Fruit fly (Drosophila melanogaster): ENCODE data around the gene CG7720.

The CG7720 gene

DNA sequence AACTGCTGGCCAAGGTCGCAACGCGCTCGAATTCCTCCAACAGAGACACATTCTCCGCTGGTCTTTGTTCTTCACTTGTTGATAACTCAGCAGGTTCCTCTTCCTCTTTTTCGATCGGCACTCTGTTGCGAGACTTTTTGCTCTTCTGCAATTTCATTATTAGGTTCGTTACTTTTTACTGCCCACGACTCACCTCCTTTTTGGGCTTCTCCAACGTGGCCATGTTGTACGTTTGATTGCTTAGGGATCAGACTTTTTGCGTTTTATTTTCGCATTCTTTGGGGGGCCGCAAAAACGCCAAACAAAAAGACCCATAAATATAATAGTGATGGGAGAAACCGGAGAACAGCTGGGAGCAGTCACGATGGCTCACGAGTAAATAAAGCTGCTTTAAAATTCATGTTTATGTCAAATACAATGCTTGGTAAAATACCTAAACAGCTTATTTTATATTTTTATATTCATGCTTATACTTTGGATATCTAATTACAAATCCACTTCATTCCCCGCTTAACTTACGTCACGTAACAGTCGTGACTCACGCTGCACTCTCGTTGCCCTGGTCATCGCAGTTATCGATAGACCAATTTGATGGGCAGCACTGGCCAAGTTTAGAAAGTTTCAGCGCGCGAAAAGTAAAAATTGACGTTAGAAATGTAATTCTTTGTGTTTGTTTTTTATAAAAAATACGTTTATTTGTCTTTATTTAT is 36.3 kb downstream of the CG7720 start, which contains the start of gene Epg5 (continued):
- no peak for TF ChIP-seq D (optimal IDR thresholded peaks at IDR 0.05)
- no peak for TF ChIP-seq D (GFP tag; optimal IDR thresholded peaks at IDR 0.05)
- no peak; the same call in 2 of the 3 replicates for TF ChIP-seq CG11560 (tag; IDR thresholded peaks at IDR 0.05)
- TF ChIP-seq CG13287 (GFP tag; IDR thresholded peaks at IDR 0.05; ENCODE audit: partially characterized antibody) = peak; percentile 99
- peak; percentile 65 for TF ChIP-seq Xrp1 (GFP tag; IDR thresholded peaks at IDR 0.05)
- no peak for TF ChIP-seq dan (GFP tag; IDR thresholded peaks at IDR 0.05)
- peak; percentile 65 for TF ChIP-seq Bteb2 (GFP tag; optimal IDR thresholded peaks at IDR 0.05)
- no peak for TF ChIP-seq mirr (GFP tag; optimal IDR thresholded peaks at IDR 0.05)
- TF ChIP-seq chm (GFP tag; IDR thresholded peaks at IDR 0.05) = no peak
- TF ChIP-seq CG33213 (GFP tag; optimal IDR thresholded peaks at IDR 0.05) = peak; percentile 45
- no peak for TF ChIP-seq CG15011 (GFP tag; optimal IDR thresholded peaks at IDR 0.05)
- peak; percentile 98 for TF ChIP-seq BEAF-32 (GFP tag; optimal IDR thresholded peaks at IDR 0.05)
- peak; percentile 53 for TF ChIP-seq vvl (GFP tag; IDR thresholded peaks at IDR 0.05)
- TF ChIP-seq NFAT (GFP tag; IDR thresholded peaks at IDR 0.05) = peak; percentile 83
- no peak; the same call in 2 of the 3 replicates for TF ChIP-seq CG11093 (GFP tag; IDR thresholded peaks at IDR 0.05)
- peak; percentile 80 for TF ChIP-seq Dbx (GFP tag; IDR thresholded peaks at IDR 0.05)
- TF ChIP-seq chinmo (GFP tag; IDR thresholded peaks at IDR 0.05; ENCODE audit: partially characterized antibody) = peak; percentile 88; the same call in 3 of the 4 replicates
- peak; percentile 98 for TF ChIP-seq hbn (GFP tag; IDR thresholded peaks at IDR 0.05; ENCODE audit: partially characterized antibody)
- TF ChIP-seq pan (optimal IDR thresholded peaks at IDR 0.05) = no peak
- TF ChIP-seq pan (GFP tag; optimal IDR thresholded peaks at IDR 0.05 in 1 of 2, IDR thresholded peaks at IDR 0.05 in 1 of 2) = peak in 1 of 2 experiments; percentile 56
- peak; percentile 78 for TF ChIP-seq ato (GFP tag; IDR thresholded peaks at IDR 0.05; ENCODE audit: partially characterized antibody)
- peak; percentile 9 for TF ChIP-seq gcm2 (GFP tag; optimal IDR thresholded peaks at IDR 0.05)
- TF ChIP-seq inv (GFP tag; IDR thresholded peaks at IDR 0.05; ENCODE audit: partially characterized antibody) = peak; percentile 98
- peak; percentile 57 for TF ChIP-seq Bdp1 (GFP tag; optimal IDR thresholded peaks at IDR 0.05)
- TF ChIP-seq pnt (GFP tag; optimal IDR thresholded peaks at IDR 0.05) = peak; percentile 69
- TF ChIP-seq Sox100B (GFP tag; optimal IDR thresholded peaks at IDR 0.05) = no peak
- TF ChIP-seq CG2875 (GFP tag; optimal IDR thresholded peaks at IDR 0.05) = no peak
- no peak for TF ChIP-seq twi (tag; optimal IDR thresholded peaks at IDR 0.05)
- TF ChIP-seq da (GFP tag; optimal IDR thresholded peaks at IDR 0.05) = no peak
- TF ChIP-seq Aef1 (GFP tag; IDR thresholded peaks at IDR 0.05) = peak; percentile 72
- peak; percentile 73 for TF ChIP-seq az2 (GFP tag; optimal IDR thresholded peaks at IDR 0.05)
- no peak for TF ChIP-seq eve (GFP tag; optimal IDR thresholded peaks at IDR 0.05)
- TF ChIP-seq Lhr (GFP tag; optimal IDR thresholded peaks at IDR 0.05) = peak; percentile 29
- TF ChIP-seq jumu (GFP tag; optimal IDR thresholded peaks at IDR 0.05) = peak; percentile 61
- no peak for TF ChIP-seq Oaz (GFP tag; IDR thresholded peaks at IDR 0.05)
- TF ChIP-seq Doc3 (GFP tag; IDR thresholded peaks at IDR 0.05; ENCODE audit: partially characterized antibody) = peak; percentile 99
- TF ChIP-seq nmo (GFP tag; optimal IDR thresholded peaks at IDR 0.05) = peak; percentile 88
- no peak for TF ChIP-seq CG13123 (GFP tag; optimal IDR thresholded peaks at IDR 0.05)
- peak; percentile 42 for TF ChIP-seq ftz-f1 (GFP tag; optimal IDR thresholded peaks at IDR 0.05)
- peak; percentile 54 for TF ChIP-seq CG18619 (GFP tag; optimal IDR thresholded peaks at IDR 0.05)
- TF ChIP-seq CG30020 (tag; optimal IDR thresholded peaks at IDR 0.05) = no peak
- no peak for TF ChIP-seq B-H2 (GFP tag; optimal IDR thresholded peaks at IDR 0.05)
- TF ChIP-seq mam (GFP tag; optimal IDR thresholded peaks at IDR 0.05) = peak; percentile 81
- TF ChIP-seq CG17912 (GFP tag; optimal IDR thresholded peaks at IDR 0.05) = no peak
- peak; percentile 74 for TF ChIP-seq CG10267 (tag; optimal IDR thresholded peaks at IDR 0.05)
- no peak for TF ChIP-seq CG18262 (tag; optimal IDR thresholded peaks at IDR 0.05)
- TF ChIP-seq exex (tag; optimal IDR thresholded peaks at IDR 0.05) = no peak
- TF ChIP-seq Six4 (GFP tag; optimal IDR thresholded peaks at IDR 0.05) = peak; percentile 70
- no peak for TF ChIP-seq fd64A (GFP tag; optimal IDR thresholded peaks at IDR 0.05)
- TF ChIP-seq ab (GFP tag; optimal IDR thresholded peaks at IDR 0.05) = peak; percentile 64

Measured in whole organism, embryonic.